Worm (Caenorhabditis elegans) whole organism, L4 larva: ENCODE data around the gene T21B4.3.

ENCODE experiments used
- F10B5.3 ChIP-seq: sonication (generic microtip); optimal IDR thresholded peaks from 2 replicates; lab custom pipeline; 2016; ENCODE audit warnings: mild to moderate bottlenecking, missing genetic modification characterization, missing compliant biosample characterization
- Y48G9A.11 ChIP-seq: fragments of 200-800 bp; sonication (Bioruptor generic); IDR thresholded peaks from 2 replicates; pipeline ENCODE4 v1.3.6; 2022; ENCODE audit warnings: missing genetic modification reagents, missing genetic modification characterization, missing compliant biosample characterization
- ZK337.2 ChIP-seq: fragments of 200-800 bp; sonication (Bioruptor generic); IDR thresholded peaks from 2 replicates; pipeline ENCODE4 v1.3.6; 2022; ENCODE audit warnings: missing genetic modification reagents, missing genetic modification characterization, missing compliant biosample characterization
- dmd-8 ChIP-seq: fragments of 200-800 bp; sonication (Bioruptor generic); IDR thresholded peaks from 2 replicates; pipeline ENCODE4 v1.3.6; 2022; ENCODE audit warnings: missing genetic modification characterization, missing compliant biosample characterization
- duxl-1 ChIP-seq: sonication (generic microtip); optimal IDR thresholded peaks from 2 replicates; lab custom pipeline; 2016; ENCODE audit warnings: mild to moderate bottlenecking, missing genetic modification characterization, moderate library complexity, missing compliant biosample characterization; ENCODE audit not compliant: poor library complexity
- egl-27 ChIP-seq: sonication (generic microtip); optimal IDR thresholded peaks from 3 replicates; lab custom pipeline; 2017; ENCODE audit warnings: missing biosample characterization, missing genetic modification reagents, missing genetic modification characterization
- hmg-1.1 ChIP-seq: fragments of 200-800 bp; sonication (Bioruptor generic); IDR thresholded peaks from 2 replicates; pipeline ENCODE4 v1.3.6; 2022; ENCODE audit warnings: missing genetic modification reagents, missing genetic modification characterization, missing compliant biosample characterization
- madf-9 ChIP-seq: fragments of 200-800 bp; sonication (Bioruptor generic); conservative IDR thresholded peaks from 2 replicates; pipeline ENCODE4 v1.3.6; 2022; ENCODE audit warnings: missing genetic modification reagents, missing genetic modification characterization, missing compliant biosample characterization
- nhr-237 ChIP-seq: sonication (generic microtip); optimal IDR thresholded peaks from 2 replicates; lab custom pipeline; 2017; ENCODE audit warnings: missing biosample characterization, missing genetic modification characterization
- nhr-28 ChIP-seq: fragments of 150-350 bp; optimal IDR thresholded peaks from 2 replicates; lab custom pipeline; 2014; ENCODE audit warnings: missing biosample characterization, missing genetic modification characterization
- nhr-76 ChIP-seq: fragments of 150-350 bp; optimal IDR thresholded peaks from 2 replicates; lab custom pipeline; 2014; ENCODE audit warnings: missing biosample characterization, missing genetic modification characterization
- unc-130 ChIP-seq: sonication (generic microtip); optimal IDR thresholded peaks from 2 replicates; lab custom pipeline; 2016; ENCODE audit warnings: missing genetic modification reagents, missing genetic modification characterization, missing compliant biosample characterization
- zfp-3 ChIP-seq: fragments of 200-800 bp; sonication (Bioruptor generic); conservative IDR thresholded peaks from 2 replicates; pipeline ENCODE4 v1.3.6; 2022; ENCODE audit warnings: missing genetic modification reagents, missing genetic modification characterization, missing compliant biosample characterization
- ztf-11 ChIP-seq: fragments of 150-350 bp; optimal IDR thresholded peaks from 2 replicates; lab custom pipeline; 2014; ENCODE audit warnings: missing biosample characterization, missing genetic modification characterization

- TF ChIP-seq Y48G9A.11 (GFP tag; lab: Robert Waterston, UW) (no peak), madf-9 (GFP tag; lab: Robert Waterston, UW) (no peak), nhr-28 (tag; lab: Kevin White, UChicago) (no peak), egl-27 (tag; lab: Kevin White, UChicago) (no peak), ztf-11 (tag; lab: Kevin White, UChicago) (no peak), duxl-1 (tag; lab: Kevin White, UChicago) (no peak), dmd-8 (GFP tag; lab: Robert Waterston, UW) (no peak), zfp-3 (no peak), F10B5.3 (no peak), unc-130 (GFP tag; lab: Kevin White, UChicago) (no peak), hmg-1.1 (no peak), ZK337.2 (GFP tag; lab: Robert Waterston, UW) (no peak), nhr-237 (tag; lab: Kevin White, UChicago) (no peak), nhr-76 (no peak)
Observed at ce11 chrII:12481645-12482044, 15.2 kb downstream of the T21B4.3 start.
